Worm (Caenorhabditis elegans): ENCODE results near the gene K10G4.3.

DNA sequence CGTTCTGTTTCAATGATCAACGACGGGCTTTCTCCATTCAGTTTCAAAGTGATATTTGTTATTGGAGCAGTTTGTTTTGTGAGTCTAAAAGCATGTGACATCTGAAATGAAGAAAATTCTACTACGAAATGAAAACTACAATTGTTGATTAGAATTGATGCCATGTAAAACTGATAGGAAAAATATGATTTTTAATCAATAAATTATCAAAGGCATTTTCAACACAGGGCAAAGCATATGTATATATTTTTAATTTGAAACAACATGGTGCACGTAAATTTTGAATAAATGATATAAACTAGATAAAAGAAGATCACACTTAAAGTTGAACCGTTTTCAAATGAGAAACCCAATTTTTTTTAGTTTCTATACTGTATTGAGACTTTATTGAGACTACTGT is 36.6 kb upstream of the K10G4.3 start, which contains the start of gene K10G4.5:
- TF ChIP-seq him-1 (tag; optimal IDR thresholded peaks at IDR 0.05) (no peak), dao-5 (tag; optimal IDR thresholded peaks at IDR 0.05) (no peak)
